Worm (Caenorhabditis elegans): ENCODE measurements around the gene tag-153.

DNA sequence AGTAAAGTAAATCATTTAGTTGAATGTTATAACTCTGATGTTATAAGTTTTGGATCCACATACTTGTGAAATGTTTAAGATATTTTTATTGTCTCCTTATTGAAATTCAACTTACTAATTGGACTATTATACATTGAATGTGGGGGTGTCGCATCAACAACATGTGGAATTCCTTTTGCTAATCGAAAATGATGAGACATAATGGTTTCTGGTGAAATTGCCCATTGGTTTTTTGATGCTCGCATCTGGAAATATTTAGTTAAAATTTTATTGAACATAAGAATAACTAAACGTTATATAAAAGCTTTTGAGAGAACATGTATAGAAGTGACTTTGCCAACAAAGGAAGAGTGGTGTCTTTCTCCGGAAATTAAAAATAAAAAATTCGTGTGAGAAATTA, 31.0 kb upstream of the tag-153 start, which contains the start of gene ZK682.7:
- TF ChIP-seq lin-39 (tag; optimal IDR thresholded peaks at IDR 0.05) (no peak), ceh-82 (tag; optimal IDR thresholded peaks at IDR 0.05) (no peak), fos-1 (tag; optimal IDR thresholded peaks at IDR 0.05) (no peak), unc-86 (tag; optimal IDR thresholded peaks at IDR 0.05) (no peak)

Data from whole organism, L1 larva.